Fruit fly (Drosophila melanogaster): Measurements from ENCODE around the gene robl37BC.
A peak's percentile ranks its signal among the peaks of the same experiment; 100 is the strongest.

robl37BC gene

dm6 chr2L:19026491-19027197 is 16.0 kb downstream of the robl37BC start (continued):
- TF ChIP-seq Nf-YC (tag; optimal IDR thresholded peaks at IDR 0.05): peak; percentile 51
- peak; percentile 81 for TF ChIP-seq CG12769 (tag; optimal IDR thresholded peaks at IDR 0.05)
- TF ChIP-seq Ets65A (GFP tag): peak; percentile 81
- TF ChIP-seq lab (GFP tag; optimal IDR thresholded peaks at IDR 0.05): peak; percentile 88
- TF ChIP-seq CG30403 (GFP tag; optimal IDR thresholded peaks at IDR 0.05): peak; percentile 48
- TF ChIP-seq CG11696 (GFP tag; IDR thresholded peaks at IDR 0.05): peak; percentile 23; the same call in 1 of the 2 replicates
- TF ChIP-seq gsb (GFP tag; IDR thresholded peaks at IDR 0.05): no peak
- no peak for TF ChIP-seq Mad (GFP tag; optimal IDR thresholded peaks at IDR 0.05)
- no peak for TF ChIP-seq pita (GFP tag; optimal IDR thresholded peaks at IDR 0.05)
- no peak for TF ChIP-seq CG10462 (GFP tag; optimal IDR thresholded peaks at IDR 0.05)
- TF ChIP-seq Vsx1 (GFP tag; optimal IDR thresholded peaks at IDR 0.05): no peak
- no peak for TF ChIP-seq CkIIα-i1 (GFP tag; IDR thresholded peaks at IDR 0.05)
- TF ChIP-seq danr (GFP tag; IDR thresholded peaks at IDR 0.05): no peak
- no peak for TF ChIP-seq fd64A (GFP tag; optimal IDR thresholded peaks at IDR 0.05)
- TF ChIP-seq CG15696 (tag; optimal IDR thresholded peaks at IDR 0.05): no peak
- no peak for TF ChIP-seq kay (GFP tag; optimal IDR thresholded peaks at IDR 0.05)
- TF ChIP-seq wek (GFP tag; optimal IDR thresholded peaks at IDR 0.05): no peak
- TF ChIP-seq al (GFP tag; IDR thresholded peaks at IDR 0.05): peak; percentile 18; the same call in 1 of the 2 replicates
- TF ChIP-seq pzg (GFP tag; optimal IDR thresholded peaks at IDR 0.05): no peak
- TF ChIP-seq Taf1 (GFP tag; IDR thresholded peaks at IDR 0.05): no peak
- TF ChIP-seq twi (tag; optimal IDR thresholded peaks at IDR 0.05): peak; percentile 10
- TF ChIP-seq crol (GFP tag; IDR thresholded peaks at IDR 0.05): peak; percentile 79
- peak; percentile 80 for TF ChIP-seq Med (GFP tag)
- TF ChIP-seq ci (GFP tag; IDR thresholded peaks at IDR 0.05): no peak
- TF ChIP-seq oc (tag; optimal IDR thresholded peaks at IDR 0.05): no peak
- TF ChIP-seq Stat92E (GFP tag; optimal IDR thresholded peaks at IDR 0.05): no peak
- TF ChIP-seq pho (GFP tag; optimal IDR thresholded peaks at IDR 0.05): peak; percentile 34
- no peak for TF ChIP-seq wor (GFP tag; IDR thresholded peaks at IDR 0.05)
- TF ChIP-seq CG1233 (GFP tag; optimal IDR thresholded peaks at IDR 0.05): peak; percentile 53
- no peak for TF ChIP-seq stwl (tag; optimal IDR thresholded peaks at IDR 0.05)
- TF ChIP-seq Bteb2 (GFP tag; optimal IDR thresholded peaks at IDR 0.05): peak; percentile 1
- TF ChIP-seq CG4282 (GFP tag; optimal IDR thresholded peaks at IDR 0.05): no peak
- no peak for TF ChIP-seq MESR4 (GFP tag; optimal IDR thresholded peaks at IDR 0.05)
- TF ChIP-seq yki (optimal IDR thresholded peaks at IDR 0.05): no peak
- TF ChIP-seq CG2202 (tag; optimal IDR thresholded peaks at IDR 0.05): no peak
- no peak for TF ChIP-seq CG17802 (tag; optimal IDR thresholded peaks at IDR 0.05)
- peak; percentile 55 for TF ChIP-seq CG2712 (tag; optimal IDR thresholded peaks at IDR 0.05)
- no peak for TF ChIP-seq CG10321 (GFP tag; IDR thresholded peaks at IDR 0.05)
- TF ChIP-seq gsb-n (tag; optimal IDR thresholded peaks at IDR 0.05): no peak
- TF ChIP-seq Dad (GFP tag; optimal IDR thresholded peaks at IDR 0.05): no peak
- 0 out of 2 replicates have a peak, but pooled peaks have one; percentile 18 for TF ChIP-seq CG14441 (GFP tag; IDR thresholded peaks at IDR 0.05)
- TF ChIP-seq Trl (optimal IDR thresholded peaks at IDR 0.05): no peak
- TF ChIP-seq Trl (GFP tag; optimal IDR thresholded peaks at IDR 0.05): no peak
- no peak for TF ChIP-seq wdn (GFP tag; IDR thresholded peaks at IDR 0.05)
- no peak for TF ChIP-seq Spps (tag; optimal IDR thresholded peaks at IDR 0.05)
- TF ChIP-seq knrl (GFP tag; IDR thresholded peaks at IDR 0.05; ENCODE audit: partially characterized antibody): no peak
- peak; percentile 58 for TF ChIP-seq bcd (GFP tag; optimal IDR thresholded peaks at IDR 0.05)
- TF ChIP-seq chinmo (GFP tag; IDR thresholded peaks at IDR 0.05; ENCODE audit: partially characterized antibody): no peak
- peak; percentile 72 for TF ChIP-seq CG7839 (tag; optimal IDR thresholded peaks at IDR 0.05)
- no peak for TF ChIP-seq grn (GFP tag; optimal IDR thresholded peaks at IDR 0.05)
- TF ChIP-seq MBD-R2 (GFP tag; IDR thresholded peaks at IDR 0.05): no peak

Data from whole organism, embryonic.